Worm (Caenorhabditis elegans) whole organism, L4/young adult: ENCODE data around the gene W03F9.11.

Experiments used
- W03F9.2 ChIP-seq: fragments of 150-350 bp; optimal IDR thresholded peaks from 2 replicates; lab custom pipeline; 2014; ENCODE audit warnings: missing biosample characterization, missing genetic modification characterization
- dao-5 ChIP-seq: sonication (generic microtip); optimal IDR thresholded peaks from 2 replicates; lab custom pipeline; 2016; ENCODE audit warnings: missing genotype, missing genetic modification characterization, moderate library complexity, missing compliant biosample characterization
- him-1 ChIP-seq: sonication (generic microtip); optimal IDR thresholded peaks from 2 replicates; lab custom pipeline; 2016; ENCODE audit warnings: missing genotype, missing genetic modification reagents, missing genetic modification characterization, missing compliant biosample characterization

The W03F9.11 gene

ce11 chrV:141257-141656, at the start of gene W03F9.11:
Gene W03F9.11, minus strand, starts transcription at chrV:141357.
- no peak for TF ChIP-seq him-1 (tag; lab: Kevin White, UChicago)
- TF ChIP-seq dao-5 (tag; lab: Kevin White, UChicago): no peak
- TF ChIP-seq W03F9.2 (tag; lab: Kevin White, UChicago): no peak

ce11 chrV:189436-189835, 48.3 kb upstream of the W03F9.11 start:
- TF ChIP-seq him-1 (tag; lab: Kevin White, UChicago): no peak
- TF ChIP-seq dao-5 (tag; lab: Kevin White, UChicago): no peak

- no peak for TF ChIP-seq him-1 (tag; lab: Kevin White, UChicago)
- TF ChIP-seq W03F9.2 (tag; lab: Kevin White, UChicago): peak; percentile 31
These were observed 44.6 kb upstream of the W03F9.11 start, which contains the start of gene arid-1 for ce11 chrV:185694-186217. Gene arid-1, plus strand, starts transcription at chrV:186167.

- TF ChIP-seq him-1 (tag; lab: Kevin White, UChicago) (no peak), W03F9.2 (tag; lab: Kevin White, UChicago) (no peak), dao-5 (tag; lab: Kevin White, UChicago) (no peak)
These were observed 44.0 kb upstream of the W03F9.11 start for ce11 chrV:185124-185523.

ce11 chrV:176870-177467, 35.8 kb upstream of the W03F9.11 start, which contains the start of gene cul-3:
Gene cul-3, plus strand, starts transcription at chrV:177417.
- TF ChIP-seq W03F9.2 (tag; lab: Kevin White, UChicago): peak; percentile 8
- TF ChIP-seq dao-5 (tag; lab: Kevin White, UChicago): no peak

- no peak for TF ChIP-seq dao-5 (tag; lab: Kevin White, UChicago)
- no peak for TF ChIP-seq him-1 (tag; lab: Kevin White, UChicago)
- no peak for TF ChIP-seq W03F9.2 (tag; lab: Kevin White, UChicago)
These were observed 33.4 kb upstream of the W03F9.11 start for ce11 chrV:174520-174919.

- TF ChIP-seq him-1 (tag; lab: Kevin White, UChicago) (no peak), dao-5 (tag; lab: Kevin White, UChicago) (no peak)
These were observed 32.3 kb upstream of the W03F9.11 start for ce11 chrV:173437-173836.

ce11 chrV:172110-172509, 31.0 kb upstream of the W03F9.11 start, which contains the start of gene cfap-36:
Gene cfap-36, minus strand, starts transcription at chrV:172210.
- TF ChIP-seq dao-5 (tag; lab: Kevin White, UChicago): no peak
- TF ChIP-seq W03F9.2 (tag; lab: Kevin White, UChicago): no peak
- no peak for TF ChIP-seq him-1 (tag; lab: Kevin White, UChicago)

- TF ChIP-seq W03F9.2 (tag; lab: Kevin White, UChicago): no peak
- no peak for TF ChIP-seq dao-5 (tag; lab: Kevin White, UChicago)
- no peak for TF ChIP-seq him-1 (tag; lab: Kevin White, UChicago)
These were observed 25.5 kb upstream of the W03F9.11 start, which contains the start of gene Y108G3AL.2 for ce11 chrV:166687-167086. Gene Y108G3AL.2, plus strand, starts transcription at chrV:166987.

- TF ChIP-seq W03F9.2 (tag; lab: Kevin White, UChicago) (no peak), dao-5 (tag; lab: Kevin White, UChicago) (no peak), him-1 (tag; lab: Kevin White, UChicago) (no peak)
These were observed 15.1 kb upstream of the W03F9.11 start, which contains the start of gene ttb-1 for ce11 chrV:156044-156869. Gene ttb-1, plus strand, starts transcription at chrV:156819.

ce11 chrV:155215-155614, 14.1 kb upstream of the W03F9.11 start:
- TF ChIP-seq him-1 (tag; lab: Kevin White, UChicago) (no peak), W03F9.2 (tag; lab: Kevin White, UChicago) (no peak), dao-5 (tag; lab: Kevin White, UChicago) (no peak)

ce11 chrV:153867-154266, 12.7 kb upstream of the W03F9.11 start:
- TF ChIP-seq him-1 (tag; lab: Kevin White, UChicago) (no peak), W03F9.2 (tag; lab: Kevin White, UChicago) (no peak), dao-5 (tag; lab: Kevin White, UChicago) (no peak)

- TF ChIP-seq him-1 (tag; lab: Kevin White, UChicago): no peak
- no peak for TF ChIP-seq dao-5 (tag; lab: Kevin White, UChicago)
- no peak for TF ChIP-seq W03F9.2 (tag; lab: Kevin White, UChicago)
These were observed 11.0 kb upstream of the W03F9.11 start for ce11 chrV:152156-152555.
